Worm (Caenorhabditis elegans) whole organism, early embryonic: ENCODE measurements around the gene egl-36.

Experiments used
- B0310.2 ChIP-seq: sonication (generic microtip); optimal IDR thresholded peaks from 2 replicates; lab custom pipeline; 2016; ENCODE audit warnings: mild to moderate bottlenecking, missing genetic modification characterization, missing compliant biosample characterization
- F13C5.2 ChIP-seq: sonication (generic microtip); optimal IDR thresholded peaks from 2 replicates; lab custom pipeline; 2017; ENCODE audit warnings: mild to moderate bottlenecking, missing genetic modification characterization, inconsistent platforms, missing compliant biosample characterization
- aly-1 ChIP-seq: sonication (generic microtip); optimal IDR thresholded peaks from 2 replicates; lab custom pipeline; 2016; ENCODE audit warnings: missing genetic modification characterization, missing compliant biosample characterization
- ama-1 ChIP-seq: fragments of 150-350 bp; optimal IDR thresholded peaks from 2 replicates; lab custom pipeline; 2014
- ceh-13 ChIP-seq: fragments of 200-800 bp; sonication (Bioruptor generic); optimal IDR thresholded peaks from 2 replicates; lab custom pipeline; 2018; ENCODE audit warnings: mild to moderate bottlenecking, missing genetic modification characterization, missing compliant biosample characterization
- ceh-36 ChIP-seq: sonication (generic microtip); optimal IDR thresholded peaks from 2 replicates; lab custom pipeline; 2016; ENCODE audit warnings: missing genetic modification characterization, inconsistent platforms, missing compliant biosample characterization
- ets-7 ChIP-seq: sonication (generic microtip); optimal IDR thresholded peaks from 2 replicates; lab custom pipeline; 2016; ENCODE audit warnings: missing genotype, missing genetic modification characterization, missing compliant biosample characterization
- flt-1 ChIP-seq: fragments of 200-800 bp; sonication (Bioruptor generic); IDR thresholded peaks from 2 replicates; pipeline ENCODE4 v1.3.6; 2022; ENCODE audit warnings: missing genetic modification characterization, missing compliant biosample characterization
- hmbx-1 ChIP-seq: sonication (generic microtip); optimal IDR thresholded peaks from 2 replicates; lab custom pipeline; 2016; ENCODE audit warnings: mild to moderate bottlenecking, missing genetic modification characterization, missing compliant biosample characterization
- hmg-4 ChIP-seq: fragments of 200-800 bp; sonication (Bioruptor generic); optimal IDR thresholded peaks from 2 replicates; lab custom pipeline; 2018; ENCODE audit warnings: mild to moderate bottlenecking, missing genetic modification characterization, missing compliant biosample characterization
- hnd-1 ChIP-seq: sonication (generic microtip); optimal IDR thresholded peaks from 2 replicates; lab custom pipeline; 2016; ENCODE audit warnings: missing genetic modification characterization, missing compliant biosample characterization
- pes-1 ChIP-seq: fragments of 200-800 bp; sonication (Bioruptor generic); IDR thresholded peaks from 2 replicates; pipeline ENCODE4 v1.3.6; 2022; ENCODE audit warnings: missing genetic modification reagents, missing genetic modification characterization, missing compliant biosample characterization
- scrt-1 ChIP-seq: fragments of 200-800 bp; sonication (Bioruptor generic); IDR thresholded peaks from 2 replicates; pipeline ENCODE4 v1.3.6; 2022; ENCODE audit warnings: missing genetic modification characterization, missing compliant biosample characterization
- sea-1 ChIP-seq: fragments of 200-800 bp; sonication (Bioruptor generic); conservative IDR thresholded peaks from 2 replicates; pipeline ENCODE4 v1.3.6; 2022; ENCODE audit warnings: missing genetic modification characterization, missing compliant biosample characterization
- tbx-11 ChIP-seq: fragments of 200-800 bp; sonication (Bioruptor generic); IDR thresholded peaks from 2 replicates; pipeline ENCODE4 v1.3.6; 2022; ENCODE audit warnings: missing genetic modification characterization, missing compliant biosample characterization
- tbx-37 ChIP-seq: fragments of 200-800 bp; sonication (Bioruptor generic); conservative IDR thresholded peaks from 2 replicates; pipeline ENCODE4 v1.3.6; 2022; ENCODE audit warnings: missing genetic modification reagents, missing genetic modification characterization, missing compliant biosample characterization
- tra-4 ChIP-seq: sonication (generic microtip); optimal IDR thresholded peaks from 2 replicates; lab custom pipeline; 2017; ENCODE audit warnings: missing genetic modification characterization, missing compliant biosample characterization

egl-36 gene

ce11 chrX:10780542-10781266 lies 46.6 kb downstream of the egl-36 start:
- TF ChIP-seq F13C5.2 (no peak), pes-1 (no peak), tra-4 (no peak), ceh-13 (GFP tag; lab: Kevin White, UChicago) (no peak), flt-1 (GFP tag; lab: Robert Waterston, UW) (no peak), B0310.2 (tag; lab: Kevin White, UChicago) (no peak), hmg-4 (GFP tag; lab: Kevin White, UChicago) (no peak), hmbx-1 (tag; lab: Kevin White, UChicago) (no peak), ama-1 (no peak), scrt-1 (no peak)

ce11 chrX:10783822-10784221 lies 49.7 kb downstream of the egl-36 start, which contains the start of gene clc-4:
Gene clc-4 (minus strand): TSS chrX:10783922.
- TF ChIP-seq pes-1 (no peak), ceh-13 (GFP tag; lab: Kevin White, UChicago) (no peak), tbx-11 (GFP tag; lab: Robert Waterston, UW) (no peak), F13C5.2 (no peak), B0310.2 (tag; lab: Kevin White, UChicago) (no peak)

DNA sequence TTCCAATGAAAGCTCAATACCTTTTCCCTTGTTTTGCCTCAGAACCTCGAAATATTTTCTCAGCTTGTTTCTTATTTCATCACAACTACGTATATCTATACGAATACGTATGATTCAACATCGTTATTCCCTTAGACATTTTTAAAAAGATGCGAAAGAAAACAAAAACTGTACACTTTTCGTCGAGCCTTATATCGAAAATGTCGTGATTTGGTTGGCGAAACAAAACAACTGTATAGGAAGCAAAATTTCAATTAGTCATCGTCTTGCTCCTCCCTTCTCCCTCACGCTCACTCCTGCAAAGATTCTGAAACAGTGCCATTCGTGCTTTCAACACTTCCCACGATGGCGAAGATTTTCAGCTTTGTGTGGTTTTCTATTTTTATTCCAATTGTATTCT lies 53.1 kb downstream of the egl-36 start, which contains the start of gene ttr-14:
Gene ttr-14, plus strand, starts transcription at position 301 of the 400 bp plus-strand sequence.
- TF ChIP-seq tra-4 (no peak), pes-1 (no peak), tbx-37 (GFP tag; lab: Robert Waterston, UW) (no peak), ama-1 (no peak), tbx-11 (GFP tag; lab: Robert Waterston, UW) (no peak), hmg-4 (GFP tag; lab: Kevin White, UChicago) (no peak), flt-1 (GFP tag; lab: Robert Waterston, UW) (no peak), scrt-1 (no peak), ceh-13 (GFP tag; lab: Kevin White, UChicago) (no peak), sea-1 (GFP tag; lab: Robert Waterston, UW) (no peak), ets-7 (tag; lab: Kevin White, UChicago) (no peak), ceh-36 (tag; lab: Kevin White, UChicago) (no peak), aly-1 (no peak), hnd-1 (no peak)

DNA sequence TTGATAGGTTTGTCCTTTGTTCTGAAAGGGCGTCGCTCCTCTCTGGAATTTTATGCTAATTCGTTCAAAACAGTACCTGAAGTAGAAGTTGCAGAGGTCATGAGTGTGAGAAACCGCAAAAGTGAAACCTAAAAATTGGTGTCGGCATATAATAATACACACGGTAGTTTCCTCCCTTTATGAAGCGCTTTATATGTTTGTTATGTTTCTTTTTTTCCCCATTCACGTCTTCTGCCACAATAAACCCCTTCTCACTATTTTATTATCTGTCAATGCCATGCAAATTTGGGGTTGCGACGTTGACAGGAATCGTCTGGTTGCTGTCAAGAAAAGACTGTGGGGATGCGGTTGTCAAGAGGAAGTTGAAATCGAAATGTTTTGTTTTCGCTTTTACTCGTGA lies 58.3 kb downstream of the egl-36 start, which contains the start of gene vap-2:
Gene vap-2, minus strand, starts transcription at position 101 of the 400 bp plus-strand sequence.
- TF ChIP-seq B0310.2 (tag; lab: Kevin White, UChicago) (no peak), hmg-4 (GFP tag; lab: Kevin White, UChicago) (no peak)
